Worm (Caenorhabditis elegans): ENCODE measurements around the gene T04F8.3.

DNA sequence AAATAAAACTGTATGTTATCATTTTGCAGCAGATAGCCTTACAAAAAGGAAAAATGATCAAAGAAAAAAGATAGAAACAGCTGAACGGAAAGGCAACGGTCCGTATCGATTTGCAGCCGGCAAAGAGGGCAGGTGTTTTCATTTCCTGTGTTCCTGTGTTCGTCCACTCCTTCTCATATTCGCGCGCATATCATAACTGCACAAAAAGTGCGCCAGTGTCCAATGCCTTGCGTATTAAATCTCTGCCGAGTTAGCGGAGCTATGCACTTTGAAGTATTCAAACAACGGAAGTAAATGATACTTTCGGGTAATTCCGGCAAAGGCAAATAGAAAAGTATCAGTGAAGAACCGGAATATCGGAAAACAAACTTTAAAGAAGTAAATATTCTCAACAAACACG, 4.1 kb downstream of the T04F8.3 start:
- TF ChIP-seq tbx-11 (GFP tag; IDR thresholded peaks at IDR 0.05) = no peak
- no peak for TF ChIP-seq ama-1 (optimal IDR thresholded peaks at IDR 0.05)
- 0 out of 2 replicates have a peak, but pooled peaks have one; percentile 16 for TF ChIP-seq flt-1 (GFP tag; IDR thresholded peaks at IDR 0.05)
- no peak for TF ChIP-seq pes-1 (GFP tag; IDR thresholded peaks at IDR 0.05)
- no peak for TF ChIP-seq ceh-13 (GFP tag; optimal IDR thresholded peaks at IDR 0.05)
- TF ChIP-seq B0310.2 (tag; optimal IDR thresholded peaks at IDR 0.05) = no peak
- TF ChIP-seq hmg-4 (GFP tag; optimal IDR thresholded peaks at IDR 0.05) = peak; percentile 43
- peak; percentile 8 for TF ChIP-seq ceh-36 (tag; optimal IDR thresholded peaks at IDR 0.05)
